Fruit fly (Drosophila melanogaster): Measurements from ENCODE around the gene CG13972.

CG13972 gene

dm6 chr3R:27542197-27542596 is 25.1 kb upstream of the CG13972 start, which contains the start of gene Gr98b:
Gene Gr98b, plus strand, starts transcription at chr3R:27542497.
- TF ChIP-seq Hr51 (GFP tag; optimal IDR thresholded peaks at IDR 0.05) (no peak), Fer1 (GFP tag; optimal IDR thresholded peaks at IDR 0.05) (no peak), CG31224 (GFP tag; IDR thresholded peaks at IDR 0.05) (no peak)

dm6 chr3R:27533225-27533624 is 16.2 kb upstream of the CG13972 start:
- TF ChIP-seq CG2116 (GFP tag; optimal IDR thresholded peaks at IDR 0.05), result no peak
- TF ChIP-seq Hr3 (GFP tag; optimal IDR thresholded peaks at IDR 0.05), result no peak
- no peak for TF ChIP-seq ttk (GFP tag; IDR thresholded peaks at IDR 0.05)
- no peak for TF ChIP-seq CG6254 (GFP tag; optimal IDR thresholded peaks at IDR 0.05)
- no peak for TF ChIP-seq bab2 (GFP tag; optimal IDR thresholded peaks at IDR 0.05)
- no peak for TF ChIP-seq CG12299 (tag; optimal IDR thresholded peaks at IDR 0.05)
- no peak for TF ChIP-seq CG2875 (GFP tag; optimal IDR thresholded peaks at IDR 0.05)
- no peak for TF ChIP-seq sna (GFP tag; IDR thresholded peaks at IDR 0.05; ENCODE audit: partially characterized antibody)
- TF ChIP-seq ara (GFP tag; IDR thresholded peaks at IDR 0.05), result no peak
- TF ChIP-seq CG10543 (GFP tag; optimal IDR thresholded peaks at IDR 0.05), result no peak
- no peak for TF ChIP-seq bigmax (GFP tag; optimal IDR thresholded peaks at IDR 0.05)
- TF ChIP-seq CG15073 (GFP tag; optimal IDR thresholded peaks at IDR 0.05), result no peak

dm6 chr3R:27520415-27520916 is 3.4 kb upstream of the CG13972 start, which contains the start of gene CG12885:
Gene CG12885, plus strand, starts transcription at chr3R:27520866.
- TF ChIP-seq Rfx (GFP tag; IDR thresholded peaks at IDR 0.05) (peak; percentile 60), CG30403 (GFP tag; optimal IDR thresholded peaks at IDR 0.05) (no peak), ro (GFP tag; IDR thresholded peaks at IDR 0.05) (no peak), pros (GFP tag; optimal IDR thresholded peaks at IDR 0.05) (peak; percentile 11), kah (GFP tag; optimal IDR thresholded peaks at IDR 0.05) (no peak), CG6683 (GFP tag; optimal IDR thresholded peaks at IDR 0.05) (no peak), CG1024 (GFP tag; IDR thresholded peaks at IDR 0.05) (no peak), onecut (GFP tag; IDR thresholded peaks at IDR 0.05) (peak; percentile 93), rib (GFP tag; IDR thresholded peaks at IDR 0.05) (no peak), ato (GFP tag; IDR thresholded peaks at IDR 0.05; ENCODE audit: partially characterized antibody) (no peak), ftz-f1 (GFP tag; optimal IDR thresholded peaks at IDR 0.05) (no peak), HLH54F (GFP tag; optimal IDR thresholded peaks at IDR 0.05) (no peak), Neu2 (GFP tag; optimal IDR thresholded peaks at IDR 0.05; ENCODE audit: borderline replicate concordance) (no peak)

- TF ChIP-seq CG17802 (tag; optimal IDR thresholded peaks at IDR 0.05), result no peak
- TF ChIP-seq lab (GFP tag; optimal IDR thresholded peaks at IDR 0.05), result peak; percentile 34
- no peak for TF ChIP-seq HHEX (GFP tag; optimal IDR thresholded peaks at IDR 0.05)
- TF ChIP-seq Fer2 (tag; optimal IDR thresholded peaks at IDR 0.05), result no peak
- no peak for TF ChIP-seq Dip2 (GFP tag; IDR thresholded peaks at IDR 0.05)
- TF ChIP-seq CG12104 (GFP tag; optimal IDR thresholded peaks at IDR 0.05), result no peak
- TF ChIP-seq fru (optimal IDR thresholded peaks at IDR 0.05), result no peak
- TF ChIP-seq nerfin-2 (GFP tag; IDR thresholded peaks at IDR 0.05; ENCODE audit: partially characterized antibody), result no peak
- TF ChIP-seq sens-2 (GFP tag; IDR thresholded peaks at IDR 0.05), result no peak
- no peak for TF ChIP-seq grn (GFP tag; optimal IDR thresholded peaks at IDR 0.05)
- no peak for TF ChIP-seq CG34376 (GFP tag; optimal IDR thresholded peaks at IDR 0.05)
- TF ChIP-seq Xbp1 (GFP tag; optimal IDR thresholded peaks at IDR 0.05), result no peak
- no peak for TF ChIP-seq CG7786 (GFP tag; optimal IDR thresholded peaks at IDR 0.05)
- no peak for TF ChIP-seq Pdp1 (GFP tag; optimal IDR thresholded peaks at IDR 0.05)
- no peak for TF ChIP-seq dati (GFP tag; IDR thresholded peaks at IDR 0.05)
- no peak for TF ChIP-seq fd3F (GFP tag; optimal IDR thresholded peaks at IDR 0.05)
- no peak for TF ChIP-seq jumu (GFP tag; optimal IDR thresholded peaks at IDR 0.05)
- TF ChIP-seq Mrtf (GFP tag; IDR thresholded peaks at IDR 0.05), result no peak
- no peak for TF ChIP-seq CG11247 (GFP tag; IDR thresholded peaks at IDR 0.05)
- no peak for TF ChIP-seq E2f2 (GFP tag; IDR thresholded peaks at IDR 0.05)
Observed at dm6 chr3R:27519879-27520278, 2.8 kb upstream of the CG13972 start.
